Fruit fly (Drosophila melanogaster): Measurements from ENCODE around the gene Frq2.

- TF ChIP-seq CG8478 (optimal IDR thresholded peaks at IDR 0.05), result no peak
- no peak for TF ChIP-seq EcR (GFP tag; optimal IDR thresholded peaks at IDR 0.05)
- no peak for TF ChIP-seq psq (optimal IDR thresholded peaks at IDR 0.05)
- no peak for TF ChIP-seq Dll (optimal IDR thresholded peaks at IDR 0.05)
Observed at dm6 chrX:18140932-18141587, 36.4 kb upstream of the Frq2 start.

All from whole organism.